Fruit fly (Drosophila melanogaster): Measurements from ENCODE around the gene CG31698.
A peak's percentile ranks its signal among the peaks of the same experiment; 100 is the strongest.

CG31698 gene

DNA sequence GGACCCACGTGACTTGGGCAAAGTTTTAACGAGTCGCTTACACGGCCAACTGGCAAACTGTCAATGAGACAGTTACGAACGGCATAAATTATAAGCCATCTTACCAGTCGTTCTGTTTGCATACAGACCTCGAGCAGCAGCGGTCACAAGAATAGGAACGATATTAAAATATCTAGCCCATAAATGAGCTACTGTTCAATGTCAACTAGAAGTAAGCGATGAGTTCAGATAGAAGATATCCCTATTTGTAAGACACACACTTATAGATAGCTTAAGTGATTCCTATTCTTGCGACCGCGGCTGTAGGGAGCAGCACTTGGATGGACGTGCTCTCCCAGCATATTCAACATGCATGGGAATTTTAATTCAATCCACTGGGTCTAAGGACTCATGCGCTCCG, 15.2 kb upstream of the CG31698 start (continued):
- TF ChIP-seq lz (GFP tag; optimal IDR thresholded peaks at IDR 0.05) (peak; percentile 2), CG8319 (GFP tag; optimal IDR thresholded peaks at IDR 0.05) (no peak), CG11902 (GFP tag; optimal IDR thresholded peaks at IDR 0.05) (no peak), Smox (GFP tag; optimal IDR thresholded peaks at IDR 0.05) (no peak), salr (GFP tag; optimal IDR thresholded peaks at IDR 0.05) (peak in 1 of 2 experiments; percentile 14), CG6792 (GFP tag; optimal IDR thresholded peaks at IDR 0.05) (peak; percentile 4), dac (GFP tag; optimal IDR thresholded peaks at IDR 0.05) (no peak), fd59A (GFP tag; optimal IDR thresholded peaks at IDR 0.05) (peak; percentile 17), pdm3 (GFP tag; optimal IDR thresholded peaks at IDR 0.05) (peak; percentile 15), OdsH (GFP tag; optimal IDR thresholded peaks at IDR 0.05) (peak; percentile 30), esn (GFP tag; optimal IDR thresholded peaks at IDR 0.05) (no peak), Ets96B (tag; optimal IDR thresholded peaks at IDR 0.05) (peak; percentile 49), dsx (GFP tag; optimal IDR thresholded peaks at IDR 0.05; ENCODE audit: poor library complexity, severe bottlenecking) (no peak), Met (GFP tag; optimal IDR thresholded peaks at IDR 0.05) (peak; percentile 18), CG6163 (GFP tag; IDR thresholded peaks at IDR 0.05) (peak; percentile 68; the same call in 2 of the 3 replicates), Eip93F (GFP tag; optimal IDR thresholded peaks at IDR 0.05) (no peak), cyc (GFP tag; optimal IDR thresholded peaks at IDR 0.05) (no peak), svp (GFP tag) (peak; percentile 65), Sox102F (GFP tag; optimal IDR thresholded peaks at IDR 0.05) (no peak), CG34406 (GFP tag; optimal IDR thresholded peaks at IDR 0.05) (peak; percentile 71), CG1621 (tag; optimal IDR thresholded peaks at IDR 0.05) (peak; percentile 46), fkh (GFP tag; optimal IDR thresholded peaks at IDR 0.05) (no peak), CG9139 (GFP tag; optimal IDR thresholded peaks at IDR 0.05) (no peak), Ets21C (GFP tag; optimal IDR thresholded peaks at IDR 0.05) (no peak), Blimp-1 (GFP tag; optimal IDR thresholded peaks at IDR 0.05) (no peak), Hr4 (GFP tag; optimal IDR thresholded peaks at IDR 0.05) (peak; percentile 26), CG8119 (GFP tag; IDR thresholded peaks at IDR 0.05) (peak; percentile 41; the same call in 1 of the 3 replicates), topi (GFP tag; optimal IDR thresholded peaks at IDR 0.05) (no peak), CG3919 (GFP tag; optimal IDR thresholded peaks at IDR 0.05) (peak; percentile 37), CG32006 (GFP tag; optimal IDR thresholded peaks at IDR 0.05) (peak; percentile 37), CG10631 (GFP tag; optimal IDR thresholded peaks at IDR 0.05) (peak; percentile 24), CG10669 (GFP tag; optimal IDR thresholded peaks at IDR 0.05) (peak; percentile 48), CG6854 (GFP tag; optimal IDR thresholded peaks at IDR 0.05) (no peak), Eip78C (GFP tag) (no peak), CG6276 (GFP tag; optimal IDR thresholded peaks at IDR 0.05) (no peak), CG11294 (GFP tag; IDR thresholded peaks at IDR 0.05) (no peak)

DNA sequence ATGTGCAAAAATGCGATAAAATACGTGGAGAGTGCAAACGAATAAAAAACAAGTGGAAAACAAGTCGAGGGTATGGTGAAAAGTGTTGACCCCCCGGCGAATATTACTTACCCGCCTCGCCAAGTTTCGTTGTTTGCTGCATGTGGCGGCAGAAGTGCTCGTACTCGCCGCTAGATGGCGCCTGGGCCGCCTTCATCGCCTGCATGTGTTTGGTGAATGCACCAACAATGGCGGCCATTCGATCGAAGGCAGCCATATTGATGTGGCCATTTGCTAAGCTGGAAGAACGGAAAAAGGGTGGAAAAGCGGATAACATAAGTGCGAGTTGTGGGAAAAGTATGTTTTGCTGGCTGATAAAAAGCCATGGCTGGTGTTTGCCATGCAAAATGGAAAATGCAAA, 9.6 kb upstream of the CG31698 start:
- TF ChIP-seq topi (GFP tag; optimal IDR thresholded peaks at IDR 0.05): no peak
- no peak for TF ChIP-seq Gug (GFP tag; IDR thresholded peaks at IDR 0.05)
- peak; percentile 16 for TF ChIP-seq Eip78C (GFP tag)
- TF ChIP-seq eg (GFP tag; IDR thresholded peaks at IDR 0.05): no peak
- no peak for TF ChIP-seq Lpt (GFP tag; optimal IDR thresholded peaks at IDR 0.05)
- no peak for TF ChIP-seq CG9139 (GFP tag; optimal IDR thresholded peaks at IDR 0.05)

DNA sequence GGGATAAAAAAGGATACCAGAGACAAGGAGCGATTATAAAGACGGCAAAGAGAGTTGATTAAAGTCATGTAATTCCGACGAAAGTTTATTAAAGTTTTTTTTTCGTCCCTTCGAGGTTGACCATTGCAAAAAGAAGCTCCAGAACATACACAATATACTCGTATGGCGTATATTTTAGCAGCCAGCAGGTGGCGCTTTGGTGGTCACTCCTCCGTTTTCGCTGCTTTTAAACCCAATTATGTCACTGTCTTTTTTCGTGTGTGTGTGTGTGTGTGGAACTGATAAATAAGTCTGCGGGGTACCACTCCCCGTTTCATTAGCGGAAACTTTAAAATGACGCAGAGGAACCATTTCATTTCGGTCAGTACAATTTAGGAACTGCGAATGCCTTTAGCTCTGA, 6.0 kb upstream of the CG31698 start:
- no peak for TF ChIP-seq CG7368 (GFP tag; optimal IDR thresholded peaks at IDR 0.05)
- no peak for TF ChIP-seq Gug (GFP tag; IDR thresholded peaks at IDR 0.05)
- no peak for TF ChIP-seq Sox15 (GFP tag; optimal IDR thresholded peaks at IDR 0.05)
- TF ChIP-seq Ets96B (tag; optimal IDR thresholded peaks at IDR 0.05): no peak

All from whole organism, prepupa.